Fruit fly (Drosophila melanogaster): ENCODE measurements around the gene Acbp5.

The Acbp5 gene

DNA sequence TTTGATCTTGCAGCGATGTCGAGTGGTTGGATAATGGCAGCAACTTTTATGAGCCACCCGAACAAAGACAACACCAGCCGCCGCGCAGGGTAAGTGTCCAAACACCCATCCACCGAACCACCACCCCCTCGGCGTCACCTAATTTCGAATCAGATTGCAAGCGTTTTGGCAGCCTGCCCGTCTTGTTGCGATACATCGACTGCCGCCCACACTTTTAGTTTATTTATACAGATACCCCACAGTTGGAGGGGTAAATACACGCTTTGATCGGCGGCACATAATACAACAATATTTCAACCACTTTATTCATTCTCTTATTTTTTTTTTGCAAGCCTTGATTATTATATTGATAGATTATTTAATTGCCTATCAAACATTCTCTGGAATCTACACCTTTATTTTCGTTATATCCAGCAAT lies 25.3 kb downstream of the Acbp5 start (continued):
- TF ChIP-seq CG6808 (GFP tag; optimal IDR thresholded peaks at IDR 0.05), result no peak
- TF ChIP-seq CG11762 (GFP tag; optimal IDR thresholded peaks at IDR 0.05; ENCODE audit: insufficient read depth), result no peak

dm6 chr3L:8755689-8756088 lies 32.7 kb downstream of the Acbp5 start, which contains the start of gene CG6576:
CG6576 (plus strand) TSS chr3L:8755989.
- no peak for TF ChIP-seq eg (GFP tag; IDR thresholded peaks at IDR 0.05)
- no peak for TF ChIP-seq Hr39 (GFP tag; optimal IDR thresholded peaks at IDR 0.05)
- no peak for TF ChIP-seq ss (GFP tag; optimal IDR thresholded peaks at IDR 0.05)
- no peak for TF ChIP-seq lz (GFP tag; optimal IDR thresholded peaks at IDR 0.05)
- peak; percentile 35 for TF ChIP-seq svp (GFP tag)
- no peak for TF ChIP-seq CG16779 (tag; optimal IDR thresholded peaks at IDR 0.05)
- TF ChIP-seq CG8319 (GFP tag; optimal IDR thresholded peaks at IDR 0.05), result no peak
- TF ChIP-seq dsx (GFP tag; optimal IDR thresholded peaks at IDR 0.05; ENCODE audit: poor library complexity, severe bottlenecking), result no peak

- no peak for TF ChIP-seq achi (GFP tag; optimal IDR thresholded peaks at IDR 0.05)
- TF ChIP-seq Hr38 (GFP tag; optimal IDR thresholded peaks at IDR 0.05), result no peak
- no peak for TF ChIP-seq CG31627 (GFP tag; optimal IDR thresholded peaks at IDR 0.05)
- no peak for TF ChIP-seq spab (GFP tag; optimal IDR thresholded peaks at IDR 0.05)
- TF ChIP-seq acj6 (GFP tag; optimal IDR thresholded peaks at IDR 0.05), result no peak
- TF ChIP-seq fd59A (GFP tag; optimal IDR thresholded peaks at IDR 0.05), result no peak
- TF ChIP-seq CG34406 (GFP tag; optimal IDR thresholded peaks at IDR 0.05), result no peak
- no peak for TF ChIP-seq dac (GFP tag; optimal IDR thresholded peaks at IDR 0.05)
- no peak for TF ChIP-seq CG32006 (GFP tag; optimal IDR thresholded peaks at IDR 0.05)
- TF ChIP-seq Hr39 (GFP tag; optimal IDR thresholded peaks at IDR 0.05), result no peak
- no peak for TF ChIP-seq CG8319 (GFP tag; optimal IDR thresholded peaks at IDR 0.05)
- TF ChIP-seq CG6854 (GFP tag; optimal IDR thresholded peaks at IDR 0.05), result no peak
- 0 out of 3 replicates have a peak, but pooled peaks have one; percentile 9 for TF ChIP-seq CG6163 (GFP tag; IDR thresholded peaks at IDR 0.05)
- TF ChIP-seq CG11902 (GFP tag; optimal IDR thresholded peaks at IDR 0.05), result no peak
- no peak for TF ChIP-seq fkh (GFP tag; optimal IDR thresholded peaks at IDR 0.05)
- TF ChIP-seq CG6276 (GFP tag; optimal IDR thresholded peaks at IDR 0.05), result peak; percentile 29
- TF ChIP-seq Blimp-1 (GFP tag; optimal IDR thresholded peaks at IDR 0.05), result no peak
- TF ChIP-seq Eip78C (GFP tag), result peak; percentile 50
- TF ChIP-seq esn (GFP tag; optimal IDR thresholded peaks at IDR 0.05), result no peak
- peak; percentile 13 for TF ChIP-seq CG16779 (tag; optimal IDR thresholded peaks at IDR 0.05)
- TF ChIP-seq CG3919 (GFP tag; optimal IDR thresholded peaks at IDR 0.05), result no peak
- peak; percentile 49; the same call in 1 of the 3 replicates for TF ChIP-seq CG8119 (GFP tag; IDR thresholded peaks at IDR 0.05)
- no peak for TF ChIP-seq pdm3 (GFP tag; optimal IDR thresholded peaks at IDR 0.05)
- TF ChIP-seq net (GFP tag; optimal IDR thresholded peaks at IDR 0.05), result no peak
- no peak for TF ChIP-seq topi (GFP tag; optimal IDR thresholded peaks at IDR 0.05)
- no peak for TF ChIP-seq fd85E (GFP tag; optimal IDR thresholded peaks at IDR 0.05)
- TF ChIP-seq CG15336 (GFP tag; IDR thresholded peaks at IDR 0.05), result peak; percentile 59
- no peak for TF ChIP-seq CG9139 (GFP tag; optimal IDR thresholded peaks at IDR 0.05)
Observed at dm6 chr3L:8753592-8753991, 34.8 kb downstream of the Acbp5 start, which contains the start of gene Fhos. Fhos (plus strand) TSS chr3L:8753619.

dm6 chr3L:8751262-8751661 lies 37.1 kb downstream of the Acbp5 start:
- TF ChIP-seq dac (GFP tag; optimal IDR thresholded peaks at IDR 0.05) (peak; percentile 38), OdsH (GFP tag; optimal IDR thresholded peaks at IDR 0.05) (peak; percentile 21), acj6 (GFP tag; optimal IDR thresholded peaks at IDR 0.05) (no peak), cyc (GFP tag; optimal IDR thresholded peaks at IDR 0.05) (peak; percentile 5), CG31627 (GFP tag; optimal IDR thresholded peaks at IDR 0.05) (no peak), CG10631 (GFP tag; optimal IDR thresholded peaks at IDR 0.05) (peak; percentile 14), Hr39 (GFP tag; optimal IDR thresholded peaks at IDR 0.05) (no peak), svp (GFP tag) (no peak), dsx (GFP tag; optimal IDR thresholded peaks at IDR 0.05; ENCODE audit: poor library complexity, severe bottlenecking) (no peak), CG4318 (GFP tag; optimal IDR thresholded peaks at IDR 0.05) (peak; percentile 22), CG11762 (GFP tag; optimal IDR thresholded peaks at IDR 0.05; ENCODE audit: insufficient read depth) (no peak), fkh (GFP tag; optimal IDR thresholded peaks at IDR 0.05) (no peak), CG3919 (GFP tag; optimal IDR thresholded peaks at IDR 0.05) (peak; percentile 27), pdm3 (GFP tag; optimal IDR thresholded peaks at IDR 0.05) (peak; percentile 9), Lpt (GFP tag; optimal IDR thresholded peaks at IDR 0.05) (peak; percentile 56), Eip78C (GFP tag) (peak; percentile 57), CG15336 (GFP tag; IDR thresholded peaks at IDR 0.05) (peak; percentile 81), CG32006 (GFP tag; optimal IDR thresholded peaks at IDR 0.05) (peak; percentile 70), fd85E (GFP tag; optimal IDR thresholded peaks at IDR 0.05) (no peak), achi (GFP tag; optimal IDR thresholded peaks at IDR 0.05) (peak; percentile 18), CG7368 (GFP tag; optimal IDR thresholded peaks at IDR 0.05) (no peak), Sox15 (GFP tag; optimal IDR thresholded peaks at IDR 0.05) (peak; percentile 4), CG8119 (GFP tag; IDR thresholded peaks at IDR 0.05) (peak; percentile 77), CG6276 (GFP tag; optimal IDR thresholded peaks at IDR 0.05) (peak; percentile 71), eg (GFP tag; IDR thresholded peaks at IDR 0.05) (peak; percentile 77), Hr4 (GFP tag; optimal IDR thresholded peaks at IDR 0.05) (peak; percentile 57), CG6808 (GFP tag; optimal IDR thresholded peaks at IDR 0.05) (no peak), CG6163 (GFP tag; IDR thresholded peaks at IDR 0.05) (peak; percentile 70)

Data from whole organism, prepupa.